Worm (Caenorhabditis elegans) whole organism, early embryonic: ENCODE measurements around the gene R03H10.7.

Source experiments
- B0310.2 ChIP-seq: sonication (generic microtip); optimal IDR thresholded peaks from 2 replicates; lab custom pipeline; 2016; ENCODE audit warnings: mild to moderate bottlenecking, missing genetic modification characterization, missing compliant biosample characterization
- F13C5.2 ChIP-seq: sonication (generic microtip); optimal IDR thresholded peaks from 2 replicates; lab custom pipeline; 2017; ENCODE audit warnings: mild to moderate bottlenecking, missing genetic modification characterization, inconsistent platforms, missing compliant biosample characterization
- aly-1 ChIP-seq: sonication (generic microtip); optimal IDR thresholded peaks from 2 replicates; lab custom pipeline; 2016; ENCODE audit warnings: missing genetic modification characterization, missing compliant biosample characterization
- ama-1 ChIP-seq: fragments of 150-350 bp; optimal IDR thresholded peaks from 2 replicates; lab custom pipeline; 2014
- ceh-13 ChIP-seq: fragments of 200-800 bp; sonication (Bioruptor generic); optimal IDR thresholded peaks from 2 replicates; lab custom pipeline; 2018; ENCODE audit warnings: mild to moderate bottlenecking, missing genetic modification characterization, missing compliant biosample characterization
- ceh-36 ChIP-seq: sonication (generic microtip); optimal IDR thresholded peaks from 2 replicates; lab custom pipeline; 2016; ENCODE audit warnings: missing genetic modification characterization, inconsistent platforms, missing compliant biosample characterization
- ets-7 ChIP-seq: sonication (generic microtip); optimal IDR thresholded peaks from 2 replicates; lab custom pipeline; 2016; ENCODE audit warnings: missing genotype, missing genetic modification characterization, missing compliant biosample characterization
- flt-1 ChIP-seq: fragments of 200-800 bp; sonication (Bioruptor generic); IDR thresholded peaks from 2 replicates; pipeline ENCODE4 v1.3.6; 2022; ENCODE audit warnings: missing genetic modification characterization, missing compliant biosample characterization
- hmbx-1 ChIP-seq: sonication (generic microtip); optimal IDR thresholded peaks from 2 replicates; lab custom pipeline; 2016; ENCODE audit warnings: mild to moderate bottlenecking, missing genetic modification characterization, missing compliant biosample characterization
- hmg-4 ChIP-seq: fragments of 200-800 bp; sonication (Bioruptor generic); optimal IDR thresholded peaks from 2 replicates; lab custom pipeline; 2018; ENCODE audit warnings: mild to moderate bottlenecking, missing genetic modification characterization, missing compliant biosample characterization
- hnd-1 ChIP-seq: sonication (generic microtip); optimal IDR thresholded peaks from 2 replicates; lab custom pipeline; 2016; ENCODE audit warnings: missing genetic modification characterization, missing compliant biosample characterization
- pes-1 ChIP-seq: fragments of 200-800 bp; sonication (Bioruptor generic); IDR thresholded peaks from 2 replicates; pipeline ENCODE4 v1.3.6; 2022; ENCODE audit warnings: missing genetic modification reagents, missing genetic modification characterization, missing compliant biosample characterization
- scrt-1 ChIP-seq: fragments of 200-800 bp; sonication (Bioruptor generic); IDR thresholded peaks from 2 replicates; pipeline ENCODE4 v1.3.6; 2022; ENCODE audit warnings: missing genetic modification characterization, missing compliant biosample characterization
- sea-1 ChIP-seq: fragments of 200-800 bp; sonication (Bioruptor generic); conservative IDR thresholded peaks from 2 replicates; pipeline ENCODE4 v1.3.6; 2022; ENCODE audit warnings: missing genetic modification characterization, missing compliant biosample characterization
- tbx-11 ChIP-seq: fragments of 200-800 bp; sonication (Bioruptor generic); IDR thresholded peaks from 2 replicates; pipeline ENCODE4 v1.3.6; 2022; ENCODE audit warnings: missing genetic modification characterization, missing compliant biosample characterization
- tbx-37 ChIP-seq: fragments of 200-800 bp; sonication (Bioruptor generic); conservative IDR thresholded peaks from 2 replicates; pipeline ENCODE4 v1.3.6; 2022; ENCODE audit warnings: missing genetic modification reagents, missing genetic modification characterization, missing compliant biosample characterization
- tra-4 ChIP-seq: sonication (generic microtip); optimal IDR thresholded peaks from 2 replicates; lab custom pipeline; 2017; ENCODE audit warnings: missing genetic modification characterization, missing compliant biosample characterization

R03H10.7 gene

DNA sequence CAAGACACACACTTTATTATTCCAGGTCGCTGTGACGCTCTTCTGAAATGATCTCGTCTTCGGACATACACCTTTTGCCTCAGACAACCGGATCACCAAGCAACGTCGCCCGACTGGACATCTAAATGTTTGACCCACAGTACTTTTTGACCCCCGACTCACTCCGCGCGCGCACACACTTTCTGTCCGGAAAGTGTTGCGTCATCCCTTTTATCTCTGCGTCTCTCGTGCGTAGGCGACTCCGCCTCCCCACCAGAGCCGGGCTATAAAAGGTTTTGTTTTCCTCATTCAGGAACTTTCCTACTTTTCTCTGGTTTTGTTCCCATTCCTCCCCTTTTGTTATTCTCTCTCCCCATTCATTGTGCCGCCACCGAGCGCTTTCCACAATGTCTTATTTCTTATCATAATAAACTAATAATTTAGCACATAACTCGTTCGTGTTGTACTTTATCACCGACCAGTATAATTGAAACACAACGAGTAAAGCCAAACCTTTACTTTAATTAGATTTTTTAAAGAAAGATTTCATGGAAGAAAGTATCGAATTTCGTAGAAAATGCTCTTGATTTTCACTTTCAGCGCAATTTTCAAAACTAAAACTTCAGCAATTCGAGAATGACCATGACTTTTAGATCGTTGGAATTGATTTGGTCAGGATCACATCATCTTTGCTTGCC lies 30.5 kb upstream of the R03H10.7 start, which contains the start of gene F31D5.6:
F31D5.6 (plus strand) TSS at position 627 of the 677 bp plus-strand sequence.
- TF ChIP-seq sea-1 (GFP tag; lab: Robert Waterston, UW): 0 out of 2 replicates have a peak, but pooled peaks have one; percentile 43
- TF ChIP-seq ets-7 (tag; lab: Kevin White, UChicago): no peak

ce11 chrII:4203729-4204184 lies 25.0 kb upstream of the R03H10.7 start, which contains the start of gene mth-1:
Gene mth-1 (minus strand): TSS chrII:4203779.
- no peak for TF ChIP-seq hmg-4 (GFP tag; lab: Kevin White, UChicago)
- TF ChIP-seq aly-1 (tag; lab: Kevin White, UChicago): no peak
- TF ChIP-seq hmbx-1 (tag; lab: Kevin White, UChicago): no peak
- TF ChIP-seq tra-4 (tag; lab: Kevin White, UChicago): no peak

- TF ChIP-seq pes-1 (GFP tag; lab: Robert Waterston, UW) (no peak), scrt-1 (GFP tag; lab: Robert Waterston, UW) (no peak), tra-4 (tag; lab: Kevin White, UChicago) (no peak), sea-1 (GFP tag; lab: Robert Waterston, UW) (no peak), ama-1 (lab: Kevin White, UChicago) (no peak), ceh-36 (no peak)
Observed at ce11 chrII:4194127-4194526, 15.4 kb upstream of the R03H10.7 start, which contains the start of gene mth-2. Gene mth-2 (minus strand): TSS chrII:4194314.

- TF ChIP-seq ets-7 (tag; lab: Kevin White, UChicago): no peak
- no peak for TF ChIP-seq ama-1 (lab: Kevin White, UChicago)
- no peak for TF ChIP-seq B0310.2
- TF ChIP-seq tbx-11: no peak
- TF ChIP-seq ceh-36: no peak
- no peak for TF ChIP-seq ceh-13 (GFP tag; lab: Kevin White, UChicago)
- TF ChIP-seq F13C5.2 (tag; lab: Kevin White, UChicago): no peak
- TF ChIP-seq hnd-1: no peak
- no peak for TF ChIP-seq flt-1 (GFP tag; lab: Robert Waterston, UW)
- TF ChIP-seq hmg-4 (GFP tag; lab: Kevin White, UChicago): no peak
- TF ChIP-seq pes-1 (GFP tag; lab: Robert Waterston, UW): no peak
- no peak for TF ChIP-seq scrt-1 (GFP tag; lab: Robert Waterston, UW)
- no peak for TF ChIP-seq sea-1 (GFP tag; lab: Robert Waterston, UW)
- TF ChIP-seq tbx-37 (GFP tag; lab: Robert Waterston, UW): no peak
Observed at ce11 chrII:4186364-4186763, 7.6 kb upstream of the R03H10.7 start, which contains the start of gene cpna-1. Gene cpna-1 (plus strand): TSS chrII:4186664.

DNA sequence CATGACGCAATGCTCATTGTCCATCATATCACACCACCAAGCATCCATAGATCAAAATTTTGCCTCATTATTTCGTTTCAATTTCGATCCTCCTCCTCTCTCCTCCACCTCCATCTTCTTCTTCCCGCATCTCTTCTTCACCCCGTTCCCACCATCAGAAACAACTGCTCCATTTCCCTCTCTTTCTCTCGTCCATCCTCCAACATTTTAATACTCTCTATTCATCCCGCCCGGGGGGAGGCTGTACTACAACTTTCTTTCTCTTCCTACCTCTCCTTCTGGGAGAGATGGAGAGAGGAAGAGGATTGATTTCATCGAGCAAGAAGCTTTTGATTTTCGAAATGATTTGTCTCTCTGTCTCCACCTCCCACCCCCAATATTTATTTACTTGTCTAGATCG lies 5.2 kb upstream of the R03H10.7 start:
- TF ChIP-seq aly-1 (tag; lab: Kevin White, UChicago): no peak
- no peak for TF ChIP-seq pes-1 (GFP tag; lab: Robert Waterston, UW)
- TF ChIP-seq B0310.2: no peak
- no peak for TF ChIP-seq hnd-1
- TF ChIP-seq ets-7 (tag; lab: Kevin White, UChicago): no peak
- TF ChIP-seq scrt-1 (GFP tag; lab: Robert Waterston, UW): no peak
- TF ChIP-seq ama-1 (lab: Kevin White, UChicago): no peak
- no peak for TF ChIP-seq tbx-37 (GFP tag; lab: Robert Waterston, UW)
- TF ChIP-seq ceh-36: no peak
- no peak for TF ChIP-seq tra-4 (tag; lab: Kevin White, UChicago)
- no peak for TF ChIP-seq hmg-4 (GFP tag; lab: Kevin White, UChicago)

ce11 chrII:4182364-4182763 lies 3.6 kb upstream of the R03H10.7 start, which contains the start of gene R03H10.11:
Gene R03H10.11 (plus strand): TSS chrII:4182664.
- TF ChIP-seq hmbx-1 (tag; lab: Kevin White, UChicago): no peak
- TF ChIP-seq hmg-4 (GFP tag; lab: Kevin White, UChicago): no peak
- no peak for TF ChIP-seq aly-1 (tag; lab: Kevin White, UChicago)
- no peak for TF ChIP-seq F13C5.2 (tag; lab: Kevin White, UChicago)
- TF ChIP-seq ceh-36: no peak
- TF ChIP-seq ama-1 (lab: Kevin White, UChicago): no peak
- no peak for TF ChIP-seq scrt-1 (GFP tag; lab: Robert Waterston, UW)
- no peak for TF ChIP-seq flt-1 (GFP tag; lab: Robert Waterston, UW)
- no peak for TF ChIP-seq hnd-1
- no peak for TF ChIP-seq tbx-37 (GFP tag; lab: Robert Waterston, UW)
- TF ChIP-seq tbx-11: no peak
- no peak for TF ChIP-seq sea-1 (GFP tag; lab: Robert Waterston, UW)
- no peak for TF ChIP-seq pes-1 (GFP tag; lab: Robert Waterston, UW)

- TF ChIP-seq pes-1 (GFP tag; lab: Robert Waterston, UW) (no peak), F13C5.2 (tag; lab: Kevin White, UChicago) (no peak), ama-1 (lab: Kevin White, UChicago) (no peak), tra-4 (tag; lab: Kevin White, UChicago) (no peak), ceh-13 (GFP tag; lab: Kevin White, UChicago) (no peak), hmbx-1 (tag; lab: Kevin White, UChicago) (no peak), hmg-4 (GFP tag; lab: Kevin White, UChicago) (no peak), aly-1 (tag; lab: Kevin White, UChicago) (no peak), hnd-1 (no peak), flt-1 (GFP tag; lab: Robert Waterston, UW) (no peak), sea-1 (GFP tag; lab: Robert Waterston, UW) (no peak), tbx-37 (GFP tag; lab: Robert Waterston, UW) (no peak)
Observed at ce11 chrII:4179897-4180296, 1.2 kb upstream of the R03H10.7 start, which contains the start of gene R03H10.1. Gene R03H10.1 (plus strand): TSS chrII:4180248.
